Fruit fly (Drosophila melanogaster) whole organism, wandering third instar larva: ENCODE data around the gene Vps26.

ENCODE experiments used
- HLH106 ChIP-seq: fragments of 200-800 bp; optimal IDR thresholded peaks from 3 replicates; lab custom pipeline; 2019; ENCODE audit warnings: missing biosample characterization, mild to moderate bottlenecking, missing genetic modification characterization, moderate library complexity
- Hnf4 ChIP-seq: fragments of 200-800 bp; sonication (Bioruptor generic); optimal IDR thresholded peaks from 2 replicates; lab custom pipeline; 2016; ENCODE audit warnings: missing biosample characterization, mild to moderate bottlenecking, missing genetic modification characterization
- Hr78 ChIP-seq: fragments of >200 bp; optimal IDR thresholded peaks from 2 replicates; lab custom pipeline; 2017; ENCODE audit warnings: missing biosample characterization, missing genetic modification characterization
- Jra ChIP-seq: sonication (Bioruptor generic); optimal IDR thresholded peaks from 2 replicates; lab custom pipeline; 2016; ENCODE audit warnings: missing biosample characterization, missing genetic modification characterization
- OdsH ChIP-seq: fragments of 200-800 bp; sonication (Bioruptor generic); optimal IDR thresholded peaks from 2 replicates; lab custom pipeline; 2016; ENCODE audit warnings: missing biosample characterization, mild to moderate bottlenecking, missing genetic modification characterization
- Sp1 ChIP-seq: fragments of 200-800 bp; sonication (Bioruptor generic); optimal IDR thresholded peaks from 3 replicates; lab custom pipeline; 2019; ENCODE audit warnings: missing biosample characterization, mild to moderate bottlenecking, missing genetic modification characterization, moderate library complexity
- br ChIP-seq: fragments of 200-800 bp; sonication (Bioruptor generic); optimal IDR thresholded peaks from 2 replicates; lab custom pipeline; 2016; ENCODE audit warnings: missing biosample characterization, missing genetic modification characterization
- dmrt93B ChIP-seq: fragments of 200-800 bp; sonication (Bioruptor generic); optimal IDR thresholded peaks from 2 replicates; lab custom pipeline; 2018; ENCODE audit warnings: missing biosample characterization, mild to moderate bottlenecking, missing genetic modification characterization
- h ChIP-seq: fragments of 200-800 bp; sonication (Bioruptor generic); optimal IDR thresholded peaks from 3 replicates; lab custom pipeline; 2016; ENCODE audit warnings: missing biosample characterization, mild to moderate bottlenecking, missing genetic modification characterization
- lola ChIP-seq: fragments of >200 bp; optimal IDR thresholded peaks from 2 replicates; lab custom pipeline; 2017; ENCODE audit warnings: missing biosample characterization, missing genetic modification characterization
- pan ChIP-seq: fragments of >200 bp; optimal IDR thresholded peaks from 2 replicates; lab custom pipeline; 2017
- psq ChIP-seq: fragments of 200-800 bp; sonication (Bioruptor generic); optimal IDR thresholded peaks from 3 replicates; lab custom pipeline; 2017; ENCODE audit warnings: missing biosample characterization, mild to moderate bottlenecking, missing genetic modification characterization, moderate library complexity
- usp ChIP-seq: fragments of >200 bp; optimal IDR thresholded peaks from 2 replicates; lab custom pipeline; 2017; ENCODE audit warnings: missing biosample characterization, missing genetic modification characterization
- woc ChIP-seq: sonication (Bioruptor generic); optimal IDR thresholded peaks from 2 replicates; lab custom pipeline; 2016; ENCODE audit warnings: missing biosample characterization, mild to moderate bottlenecking, missing genetic modification characterization

dm6 chrX:1889926-1890325 is 16.3 kb downstream of the Vps26 start, which contains the start of the genes trr and mRpL16:
- TF ChIP-seq lola (no peak), woc (GFP tag; lab: Kevin White, UChicago) (no peak), Hr78 (no peak), psq (GFP tag; lab: Kevin White, UChicago) (no peak), Jra (GFP tag; lab: Kevin White, UChicago) (no peak), pan (no peak), h (GFP tag; lab: Kevin White, UChicago) (no peak), HLH106 (tag; lab: Kevin White, UChicago) (peak; percentile 58), Sp1 (GFP tag; lab: Kevin White, UChicago) (peak; percentile 43), br (GFP tag; lab: Kevin White, UChicago) (no peak), OdsH (GFP tag; lab: Kevin White, UChicago) (no peak), Hnf4 (no peak), usp (GFP tag; lab: Kevin White, UChicago) (no peak), dmrt93B (GFP tag; lab: Kevin White, UChicago) (no peak)
